Worm (Caenorhabditis elegans): ENCODE data around the gene nhr-34.

Gene nhr-34

ce11 chrIV:9718396-9718795 lies 42.9 kb upstream of the nhr-34 start (continued):
- TF ChIP-seq sox-4 (tag; optimal IDR thresholded peaks at IDR 0.05) (no peak), aly-2 (tag; optimal IDR thresholded peaks at IDR 0.05) (peak; percentile 32), ztf-4 (tag; optimal IDR thresholded peaks at IDR 0.05) (peak; percentile 41), ces-1 (GFP tag; optimal IDR thresholded peaks at IDR 0.05) (no peak), aha-1 (tag; optimal IDR thresholded peaks at IDR 0.05) (peak; percentile 24), skn-1 (tag; optimal IDR thresholded peaks at IDR 0.05) (peak; percentile 33), C04F5.9 (tag; optimal IDR thresholded peaks at IDR 0.05) (no peak), lir-3 (tag; optimal IDR thresholded peaks at IDR 0.05; ENCODE audit: poor library complexity) (no peak), F16B12.6 (tag; optimal IDR thresholded peaks at IDR 0.05) (no peak), fos-1 (tag; optimal IDR thresholded peaks at IDR 0.05) (peak; percentile 68), lin-13 (GFP tag; optimal IDR thresholded peaks at IDR 0.05) (peak; percentile 68), nhr-237 (tag; optimal IDR thresholded peaks at IDR 0.05) (peak; percentile 78), rnt-1 (tag; optimal IDR thresholded peaks at IDR 0.05) (peak; percentile 80), unc-98 (GFP tag; IDR thresholded peaks at IDR 0.05) (no peak), nhr-84 (tag; optimal IDR thresholded peaks at IDR 0.05) (no peak), unc-130 (tag; optimal IDR thresholded peaks at IDR 0.05) (peak; percentile 73), ceh-88 (GFP tag; IDR thresholded peaks at IDR 0.05) (no peak), mef-2 (tag; optimal IDR thresholded peaks at IDR 0.05) (peak; percentile 35), nhr-47 (tag; optimal IDR thresholded peaks at IDR 0.05) (peak; percentile 70), lin-35 (GFP tag; optimal IDR thresholded peaks at IDR 0.05) (peak; percentile 62 to 66), dpl-1 (GFP tag; optimal IDR thresholded peaks at IDR 0.05) (peak in 2 of 3 experiments; percentile 0 to 40), snu-23 (GFP tag; optimal IDR thresholded peaks at IDR 0.05) (peak; percentile 91), nhr-12 (tag; optimal IDR thresholded peaks at IDR 0.05) (no peak), zag-1 (tag; optimal IDR thresholded peaks at IDR 0.05) (no peak), jun-1 (tag; optimal IDR thresholded peaks at IDR 0.05) (peak; percentile 78), fkh-8 (tag; optimal IDR thresholded peaks at IDR 0.05) (peak; percentile 87), efl-3 (GFP tag; optimal IDR thresholded peaks at IDR 0.05) (no peak), mep-1 (tag; optimal IDR thresholded peaks at IDR 0.05) (peak; percentile 48), nhr-76 (tag; optimal IDR thresholded peaks at IDR 0.05) (no peak), lin-14 (GFP tag; optimal IDR thresholded peaks at IDR 0.05) (peak; percentile 93), egl-13 (tag; optimal IDR thresholded peaks at IDR 0.05) (no peak), nhr-19 (GFP tag; conservative IDR thresholded peaks at IDR 0.05) (peak; percentile 61), mab-9 (GFP tag; IDR thresholded peaks at IDR 0.05) (no peak), ceh-8 (GFP tag; optimal IDR thresholded peaks at IDR 0.05) (no peak), nhr-90 (tag; optimal IDR thresholded peaks at IDR 0.05; ENCODE audit: poor library complexity) (peak; percentile 56), tbx-2 (tag; optimal IDR thresholded peaks at IDR 0.05) (peak; percentile 81), egl-27 (tag; optimal IDR thresholded peaks at IDR 0.05) (peak; percentile 40 to 52), hlh-4 (tag; optimal IDR thresholded peaks at IDR 0.05) (no peak), dsc-1 (tag; optimal IDR thresholded peaks at IDR 0.05) (peak; percentile 62), grh-1 (GFP tag; IDR thresholded peaks at IDR 0.05) (no peak), nhr-28 (tag; optimal IDR thresholded peaks at IDR 0.05) (no peak), swsn-7 (tag; optimal IDR thresholded peaks at IDR 0.05) (peak; percentile 72), nhr-71 (tag; optimal IDR thresholded peaks at IDR 0.05) (peak; percentile 90), nhr-11 (tag; optimal IDR thresholded peaks at IDR 0.05) (peak; percentile 4), unc-30 (tag; optimal IDR thresholded peaks at IDR 0.05) (no peak), vab-15 (tag; optimal IDR thresholded peaks at IDR 0.05) (no peak), lin-15B (tag; optimal IDR thresholded peaks at IDR 0.05) (peak; percentile 22)
